Fruit fly (Drosophila melanogaster) whole organism, embryonic: ENCODE results near the gene Kmn2.
A peak's percentile ranks its signal among the peaks of the same experiment; 100 is the strongest.

Experiments
- Abd-B ChIP-seq: fragments of 200-800 bp; sonication (Bioruptor generic); optimal IDR thresholded peaks from 2 replicates; lab custom pipeline; 2018; ENCODE audit warnings: missing biosample characterization, mild to moderate bottlenecking, missing genetic modification characterization, moderate library complexity
- CG11456 ChIP-seq: fragments of 200-800 bp; sonication (Bioruptor generic); IDR thresholded peaks from 3 replicates; pipeline ENCODE4 v1.3.6; 2022; ENCODE audit warnings: missing biosample characterization, missing genetic modification characterization
- CG11560 ChIP-seq: fragments of 200-800 bp; sonication (Bioruptor generic); IDR thresholded peaks from 3 replicates; pipeline ENCODE4 v1.3.6; 2022; ENCODE audit warnings: missing biosample characterization, missing genetic modification characterization
- CG12391 ChIP-seq: fragments of 200-800 bp; sonication (Bioruptor generic); optimal IDR thresholded peaks from 3 replicates; lab custom pipeline; 2018; ENCODE audit warnings: missing biosample characterization, mild to moderate bottlenecking, missing genetic modification characterization, moderate library complexity
- CG14710 ChIP-seq: fragments of 200-800 bp; sonication (Bioruptor generic); optimal IDR thresholded peaks from 3 replicates; lab custom pipeline; 2019; ENCODE audit warnings: missing biosample characterization, mild to moderate bottlenecking, missing genetic modification characterization, moderate library complexity
- CG18262 ChIP-seq: fragments of 200-800 bp; optimal IDR thresholded peaks from 3 replicates; lab custom pipeline; 2019; ENCODE audit warnings: missing biosample characterization, mild to moderate bottlenecking, missing genetic modification characterization, moderate library complexity
- CG2129 ChIP-seq: fragments of 200-800 bp; sonication (Bioruptor generic); IDR thresholded peaks from 2 replicates; pipeline ENCODE4 v1.3.6; 2022; ENCODE audit warnings: missing biosample characterization, missing genetic modification characterization; ENCODE audit not compliant: partially characterized antibody
- CG32767 ChIP-seq: fragments of 200-800 bp; sonication (Bioruptor generic); IDR thresholded peaks from 2 replicates; pipeline ENCODE4 v1.3.6; 2022; ENCODE audit warnings: missing biosample characterization, missing genetic modification characterization
- CG4617 ChIP-seq: fragments of 200-800 bp; sonication (Bioruptor generic); optimal IDR thresholded peaks from 3 replicates; lab custom pipeline; 2016; ENCODE audit warnings: missing biosample characterization, missing genetic modification characterization, borderline replicate concordance
- CG6175 ChIP-seq: fragments of 200-800 bp; sonication (Bioruptor generic); IDR thresholded peaks from 3 replicates; pipeline ENCODE4 v1.3.6; 2022; ENCODE audit warnings: missing biosample characterization, missing genetic modification characterization
- CG7271 ChIP-seq: fragments of 200-800 bp; sonication (Bioruptor generic); optimal IDR thresholded peaks from 2 replicates; lab custom pipeline; 2018; ENCODE audit warnings: missing biosample characterization, mild to moderate bottlenecking, missing genetic modification characterization, moderate library complexity
- CG7839 ChIP-seq: fragments of 200-800 bp; sonication (Bioruptor generic); optimal IDR thresholded peaks from 3 replicates; lab custom pipeline; 2018; ENCODE audit warnings: missing biosample characterization, mild to moderate bottlenecking, missing genetic modification characterization, moderate library complexity
- CG9797 ChIP-seq: fragments of 200-800 bp; sonication (Bioruptor generic); optimal IDR thresholded peaks from 3 replicates; lab custom pipeline; 2018; ENCODE audit warnings: missing biosample characterization, mild to moderate bottlenecking, missing genetic modification characterization
- CG9817 ChIP-seq: fragments of 200-800 bp; sonication (Bioruptor generic); optimal IDR thresholded peaks from 2 replicates; lab custom pipeline; 2018; ENCODE audit warnings: missing biosample characterization, mild to moderate bottlenecking, missing genetic modification characterization, moderate library complexity
- Dip3 ChIP-seq: fragments of 200-800 bp; sonication (Bioruptor generic); optimal IDR thresholded peaks from 3 replicates; lab custom pipeline; 2016; ENCODE audit warnings: missing biosample characterization, missing genetic modification characterization
- ERR ChIP-seq: fragments of 200-800 bp; sonication (Bioruptor generic); optimal IDR thresholded peaks from 2 replicates; lab custom pipeline; 2016; ENCODE audit warnings: missing biosample characterization, missing genetic modification characterization
- Elba2 ChIP-seq: fragments of 200-800 bp; sonication (Bioruptor generic); optimal IDR thresholded peaks from 3 replicates; lab custom pipeline; 2016; ENCODE audit warnings: missing biosample characterization, missing genetic modification characterization
- Gug ChIP-seq: fragments of 200-800 bp; sonication (Bioruptor generic); IDR thresholded peaks from 4 replicates; pipeline ENCODE4 v1.3.6; 2022; ENCODE audit warnings: missing biosample characterization, missing genetic modification characterization
- H15 ChIP-seq: fragments of 200-800 bp; sonication (Bioruptor generic); IDR thresholded peaks from 3 replicates; pipeline ENCODE4 v1.3.6; 2022; ENCODE audit warnings: missing biosample characterization, missing genetic modification characterization
- HmgD ChIP-seq: fragments of 200-800 bp; sonication (Bioruptor generic); optimal IDR thresholded peaks from 3 replicates; lab custom pipeline; 2016; ENCODE audit warnings: missing biosample characterization, missing genetic modification characterization
- Hr51 ChIP-seq, 2 experiments: fragments of 200-800 bp; sonication (Bioruptor generic); optimal IDR thresholded peaks; 2 replicates in 1 of 2; 3 replicates in 1 of 2; lab custom pipeline; 2016 to 2018; ENCODE audit warnings: missing biosample characterization in 2 of 2, missing genetic modification characterization in 2 of 2, mild to moderate bottlenecking in 1 of 2, moderate library complexity in 1 of 2
- Hr78 ChIP-seq, 2 experiments: fragments of 200-800 bp in 1 of 2; fragments of >200 bp in 1 of 2; sonication (Bioruptor generic) in 1 of 2; optimal IDR thresholded peaks; 2 replicates each; lab custom pipeline; 2017 to 2019; ENCODE audit warnings: missing biosample characterization in 2 of 2, missing genetic modification characterization in 2 of 2, mild to moderate bottlenecking in 1 of 2, moderate library complexity in 1 of 2
- Myb ChIP-seq: fragments of 200-800 bp; sonication (Bioruptor generic); optimal IDR thresholded peaks from 2 replicates; lab custom pipeline; 2016; ENCODE audit warnings: missing biosample characterization, missing genetic modification characterization
- NC2β ChIP-seq: fragments of 200-800 bp; sonication (Bioruptor generic); optimal IDR thresholded peaks from 2 replicates; lab custom pipeline; 2016; ENCODE audit warnings: missing biosample characterization, missing genetic modification characterization
- NFAT ChIP-seq: fragments of 200-800 bp; sonication (Bioruptor generic); IDR thresholded peaks from 2 replicates; pipeline ENCODE4 v1.3.6; 2022; ENCODE audit warnings: missing biosample characterization, missing genetic modification characterization
- Neu2 ChIP-seq: fragments of 200-800 bp; sonication (Bioruptor generic); optimal IDR thresholded peaks from 3 replicates; lab custom pipeline; 2016; ENCODE audit warnings: missing biosample characterization, missing genetic modification characterization, borderline replicate concordance
- Ssrp ChIP-seq: fragments of 200-800 bp; sonication (Bioruptor generic); optimal IDR thresholded peaks from 2 replicates; lab custom pipeline; 2018; ENCODE audit warnings: missing biosample characterization, mild to moderate bottlenecking, missing genetic modification characterization, moderate library complexity
- Tbp ChIP-seq: fragments of >200 bp; optimal IDR thresholded peaks from 2 replicates; lab custom pipeline; 2018; ENCODE audit warnings: missing biosample characterization, missing genetic modification characterization
- br ChIP-seq: fragments of >200 bp; optimal IDR thresholded peaks from 2 replicates; lab custom pipeline; 2017
- cad ChIP-seq: fragments of >200 bp; optimal IDR thresholded peaks from 2 replicates; lab custom pipeline; 2017; ENCODE audit warnings: missing biosample characterization, missing genetic modification characterization
- chinmo ChIP-seq: fragments of 200-800 bp; sonication (Bioruptor generic); IDR thresholded peaks from 4 replicates; pipeline ENCODE4 v1.3.6; 2022; ENCODE audit warnings: missing biosample characterization, missing genetic modification characterization; ENCODE audit not compliant: partially characterized antibody
- ftz-f1 ChIP-seq: fragments of 200-800 bp; sonication (Bioruptor generic); optimal IDR thresholded peaks from 2 replicates; lab custom pipeline; 2016; ENCODE audit warnings: missing biosample characterization, missing genetic modification characterization
- fu2 ChIP-seq: fragments of 200-800 bp; sonication (Bioruptor generic); optimal IDR thresholded peaks from 2 replicates; lab custom pipeline; 2016; ENCODE audit warnings: missing biosample characterization, missing genetic modification characterization
- grau ChIP-seq: fragments of 200-800 bp; optimal IDR thresholded peaks from 3 replicates; lab custom pipeline; 2019; ENCODE audit warnings: missing biosample characterization, mild to moderate bottlenecking, missing genetic modification characterization, moderate library complexity
- ham ChIP-seq: fragments of 200-800 bp; sonication (Bioruptor generic); IDR thresholded peaks from 2 replicates; pipeline ENCODE4 v1.3.6; 2022; ENCODE audit warnings: missing biosample characterization, missing genetic modification characterization
- her ChIP-seq: fragments of 200-800 bp; sonication (Bioruptor generic); optimal IDR thresholded peaks from 2 replicates; lab custom pipeline; 2016; ENCODE audit warnings: missing biosample characterization, missing genetic modification characterization
- jigr1 ChIP-seq: fragments of 200-800 bp; sonication (Bioruptor generic); IDR thresholded peaks from 3 replicates; pipeline ENCODE4 v1.3.6; 2022; ENCODE audit warnings: missing biosample characterization, missing genetic modification characterization
- maf-S ChIP-seq: fragments of 200-800 bp; sonication (Bioruptor generic); optimal IDR thresholded peaks from 2 replicates; lab custom pipeline; 2016; ENCODE audit warnings: missing biosample characterization, missing genetic modification characterization
- mld ChIP-seq: fragments of 200-800 bp; sonication (Bioruptor generic); IDR thresholded peaks from 3 replicates; pipeline ENCODE4 v1.3.6; 2022; ENCODE audit warnings: missing biosample characterization, missing genetic modification characterization; ENCODE audit not compliant: partially characterized antibody
- nau ChIP-seq: fragments of 200-800 bp; sonication (Bioruptor generic); optimal IDR thresholded peaks from 3 replicates; lab custom pipeline; 2017; ENCODE audit warnings: missing biosample characterization, mild to moderate bottlenecking, missing genetic modification characterization, missing genetic modification reagents
- nerfin-2 ChIP-seq: fragments of 200-800 bp; sonication (Bioruptor generic); IDR thresholded peaks from 2 replicates; pipeline ENCODE4 v1.3.6; 2022; ENCODE audit warnings: missing biosample characterization, missing genetic modification characterization; ENCODE audit not compliant: partially characterized antibody
- oc ChIP-seq: fragments of 200-800 bp; sonication (Bioruptor generic); optimal IDR thresholded peaks from 2 replicates; lab custom pipeline; 2018; ENCODE audit warnings: missing biosample characterization, mild to moderate bottlenecking, missing genetic modification characterization, moderate library complexity
- schlank ChIP-seq: fragments of 200-800 bp; sonication (Bioruptor generic); optimal IDR thresholded peaks from 2 replicates; lab custom pipeline; 2018; ENCODE audit warnings: missing biosample characterization, mild to moderate bottlenecking, missing genetic modification characterization
- sd ChIP-seq: fragments of 200-800 bp; sonication (Bioruptor generic); optimal IDR thresholded peaks from 3 replicates; lab custom pipeline; 2018; ENCODE audit warnings: missing biosample characterization, mild to moderate bottlenecking, missing genetic modification characterization, moderate library complexity
- sima ChIP-seq: fragments of 200-800 bp; sonication (Bioruptor generic); optimal IDR thresholded peaks from 2 replicates; lab custom pipeline; 2016; ENCODE audit warnings: missing biosample characterization, missing genetic modification characterization
- sob ChIP-seq: fragments of 200-800 bp; sonication (Bioruptor generic); IDR thresholded peaks from 2 replicates; pipeline ENCODE4 v1.3.6; 2022; ENCODE audit warnings: missing biosample characterization, missing genetic modification characterization
- ssp ChIP-seq: fragments of 200-800 bp; sonication (Bioruptor generic); IDR thresholded peaks from 2 replicates; pipeline ENCODE4 v1.3.6; 2022; ENCODE audit warnings: missing biosample characterization, missing genetic modification characterization

Kmn2 gene

DNA sequence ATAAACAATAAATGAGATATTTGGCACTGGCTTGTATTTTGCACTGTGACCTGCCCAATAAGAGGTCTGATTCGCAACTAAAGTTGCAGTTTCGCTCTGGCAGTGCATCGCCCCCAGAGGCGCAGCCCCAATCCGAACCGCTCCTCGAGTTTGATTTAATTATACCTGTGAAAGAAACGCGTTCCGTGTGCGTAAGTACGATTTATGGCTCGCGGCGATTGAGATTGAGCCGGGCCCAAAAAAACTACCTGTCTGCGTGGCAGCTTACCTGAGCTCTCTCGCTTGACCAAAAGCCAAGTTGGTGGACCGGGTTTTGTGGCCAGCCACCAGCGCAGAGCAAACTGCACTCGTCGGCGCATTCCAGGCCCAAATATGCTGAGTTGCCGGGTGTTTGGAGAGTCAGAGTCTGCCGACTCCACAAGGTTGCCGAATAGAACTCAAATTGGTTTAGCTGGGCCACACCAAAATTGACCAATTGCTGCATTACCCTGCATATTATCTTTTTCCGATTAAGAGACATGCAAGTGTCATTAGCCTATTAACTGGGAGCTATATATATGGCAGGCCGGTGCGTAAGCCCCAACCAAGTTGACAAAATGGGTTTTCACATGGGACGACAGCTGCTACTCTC, 22.6 kb downstream of the Kmn2 start, which contains the start of the genes CD98hc and Os-C:
Gene CD98hc (minus strand): TSS at position 50 of the 631 bp plus-strand sequence.
Gene Os-C (plus strand): TSS at position 581 of the 631 bp plus-strand sequence.
- TF ChIP-seq mld (GFP tag; lab: Robert Waterston, UW) (no peak), CG2129 (GFP tag; lab: Robert Waterston, UW) (no peak), HmgD (GFP tag; lab: Kevin White, UChicago) (no peak), Tbp (no peak), maf-S (GFP tag; lab: Kevin White, UChicago) (no peak), ham (GFP tag; lab: Robert Waterston, UW) (no peak), chinmo (GFP tag; lab: Robert Waterston, UW) (0 out of 4 replicates have a peak, but pooled peaks have one; percentile 21), cad (GFP tag; lab: Kevin White, UChicago) (peak; percentile 38), oc (tag; lab: Kevin White, UChicago) (peak; percentile 13), nerfin-2 (no peak), sd (tag; lab: Kevin White, UChicago) (peak; percentile 9), CG11456 (GFP tag; lab: Robert Waterston, UW) (0 out of 3 replicates have a peak, but pooled peaks have one; percentile 18), CG9817 (tag; lab: Kevin White, UChicago) (no peak), Neu2 (GFP tag; lab: Kevin White, UChicago) (no peak), ERR (GFP tag; lab: Kevin White, UChicago) (no peak)

DNA sequence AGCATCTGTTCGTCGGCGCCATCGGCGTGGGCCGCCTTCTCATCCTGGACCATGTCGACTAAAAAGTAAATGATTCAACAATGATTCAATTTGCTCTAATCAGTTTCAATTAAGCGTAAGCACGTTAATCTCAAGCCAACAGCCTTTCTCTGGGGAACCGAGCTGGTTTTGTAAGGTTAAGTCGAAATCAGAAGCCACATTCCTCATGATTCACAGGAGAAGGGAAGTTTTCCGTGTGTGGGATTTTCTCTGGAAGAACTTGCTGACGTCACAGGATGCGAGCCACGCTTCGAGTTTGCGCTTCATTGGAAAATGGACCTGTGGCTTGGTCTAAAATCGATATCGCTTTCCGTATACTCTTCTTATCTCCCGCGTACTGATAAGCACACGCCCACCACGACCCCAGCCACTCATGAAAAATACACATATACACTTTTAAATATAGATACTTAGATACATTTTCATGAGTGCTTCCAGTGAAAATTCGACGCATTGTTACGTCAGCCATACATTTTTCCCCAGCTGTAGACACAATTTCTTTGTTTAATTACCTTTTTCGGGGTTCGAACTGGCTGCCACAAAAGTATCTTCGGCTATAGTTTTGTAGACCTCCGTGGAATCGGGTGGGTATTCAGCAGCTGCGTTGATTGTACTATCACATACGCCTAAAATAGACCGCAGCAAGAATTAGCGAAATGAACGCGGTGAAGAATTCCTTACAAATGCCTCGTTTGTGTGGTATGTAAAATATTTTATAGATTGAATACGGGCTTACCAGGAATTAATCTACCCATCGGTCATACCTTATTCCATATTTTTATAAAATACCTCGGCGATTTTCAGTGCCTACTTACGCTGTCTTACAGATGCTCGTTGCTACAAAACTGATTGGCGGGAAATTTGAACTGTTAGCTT, 23.8 kb downstream of the Kmn2 start:
- peak; percentile 25 for TF ChIP-seq CG12391 (tag; lab: Kevin White, UChicago)
- TF ChIP-seq br: no peak
- TF ChIP-seq Abd-B (GFP tag; lab: Kevin White, UChicago): peak; percentile 29
- no peak for TF ChIP-seq schlank (tag; lab: Kevin White, UChicago)
- no peak for TF ChIP-seq her (GFP tag; lab: Kevin White, UChicago)
- peak; percentile 34 for TF ChIP-seq NC2β (GFP tag; lab: Kevin White, UChicago)
- peak; percentile 58; the same call in 1 of the 2 replicates for TF ChIP-seq CG32767 (GFP tag; lab: Robert Waterston, UW)
- TF ChIP-seq H15: no peak
- TF ChIP-seq CG9797 (GFP tag; lab: Kevin White, UChicago): peak; percentile 98
- TF ChIP-seq CG4617 (GFP tag; lab: Kevin White, UChicago): peak; percentile 41
- TF ChIP-seq sob (GFP tag; lab: Robert Waterston, UW): no peak
- no peak for TF ChIP-seq sima
- TF ChIP-seq nau: peak; percentile 18
- TF ChIP-seq Ssrp: no peak
- TF ChIP-seq NFAT (GFP tag; lab: Robert Waterston, UW): no peak
- TF ChIP-seq Gug (GFP tag; lab: Robert Waterston, UW): no peak
- no peak for TF ChIP-seq CG18262
- TF ChIP-seq jigr1 (GFP tag; lab: Robert Waterston, UW): no peak
- peak; percentile 15 for TF ChIP-seq CG7271 (tag; lab: Kevin White, UChicago)
- TF ChIP-seq Myb (GFP tag; lab: Kevin White, UChicago): peak; percentile 54
- TF ChIP-seq Hr51 (GFP tag; optimal IDR thresholded peaks at IDR 0.05; lab: Kevin White, UChicago): no peak
- TF ChIP-seq Elba2 (GFP tag; lab: Kevin White, UChicago): no peak
- no peak for TF ChIP-seq CG6175 (GFP tag; lab: Robert Waterston, UW)
- no peak for TF ChIP-seq CG7839 (tag; lab: Kevin White, UChicago)
- peak; percentile 76 for TF ChIP-seq ssp
- TF ChIP-seq fu2 (GFP tag; lab: Kevin White, UChicago): no peak
- no peak for TF ChIP-seq Hr78 (GFP tag; optimal IDR thresholded peaks at IDR 0.05; lab: Kevin White, UChicago)
- TF ChIP-seq ftz-f1 (GFP tag; lab: Kevin White, UChicago): no peak
- peak; percentile 46 for TF ChIP-seq grau (tag; lab: Kevin White, UChicago)
- no peak for TF ChIP-seq CG11560 (tag; lab: Robert Waterston, UW)
- no peak for TF ChIP-seq Dip3 (GFP tag; lab: Kevin White, UChicago)
- TF ChIP-seq CG14710: peak; percentile 52
